Fruit fly (Drosophila melanogaster) whole organism, prepupa: ENCODE data around the gene CG8541.

ENCODE experiments used
- CG3032 ChIP-seq: fragments of 200-800 bp; optimal IDR thresholded peaks from 2 replicates; lab custom pipeline; 2019; ENCODE audit warnings: missing biosample characterization, mild to moderate bottlenecking, missing genetic modification characterization, moderate library complexity
- Eip78C ChIP-seq: fragments of 200-800 bp; sonication (Bioruptor generic); peaks from one replicate; lab custom pipeline; 2016; ENCODE audit warnings: missing biosample characterization, missing genetic modification characterization
- Ets96B ChIP-seq: fragments of 200-800 bp; optimal IDR thresholded peaks from 2 replicates; lab custom pipeline; 2019; ENCODE audit warnings: missing biosample characterization, mild to moderate bottlenecking, missing genetic modification characterization, moderate library complexity
- Lpt ChIP-seq: fragments of 200-800 bp; sonication (Bioruptor generic); optimal IDR thresholded peaks from 3 replicates; lab custom pipeline; 2016; ENCODE audit warnings: missing biosample characterization, missing genetic modification characterization
- Met ChIP-seq: fragments of 200-800 bp; sonication (Bioruptor generic); optimal IDR thresholded peaks from 3 replicates; lab custom pipeline; 2016; ENCODE audit warnings: missing biosample characterization, missing genetic modification characterization
- Sox102F ChIP-seq: fragments of 200-800 bp; sonication (Bioruptor generic); optimal IDR thresholded peaks from 2 replicates; lab custom pipeline; 2016; ENCODE audit warnings: missing biosample characterization, mild to moderate bottlenecking, missing genetic modification characterization
- achi ChIP-seq: fragments of 200-800 bp; sonication (Bioruptor generic); optimal IDR thresholded peaks from 3 replicates; lab custom pipeline; 2016; ENCODE audit warnings: missing biosample characterization, missing genetic modification characterization
- dsx ChIP-seq: fragments of 200-800 bp; optimal IDR thresholded peaks from 3 replicates; lab custom pipeline; 2019; ENCODE audit warnings: missing biosample characterization, mild to moderate bottlenecking, missing genetic modification characterization, moderate library complexity; ENCODE audit not compliant: poor library complexity, severe bottlenecking
- spab ChIP-seq: fragments of 200-800 bp; sonication (Bioruptor generic); optimal IDR thresholded peaks from 2 replicates; lab custom pipeline; 2017; ENCODE audit warnings: missing biosample characterization, mild to moderate bottlenecking, missing genetic modification characterization, missing genetic modification reagents

- TF ChIP-seq Lpt (GFP tag; lab: Kevin White, UChicago) (no peak), Sox102F (GFP tag; lab: Kevin White, UChicago) (no peak), achi (GFP tag; lab: Kevin White, UChicago) (peak; percentile 92), Ets96B (tag; lab: Kevin White, UChicago) (no peak), Eip78C (GFP tag; lab: Kevin White, UChicago) (peak; percentile 82), dsx (no peak), Met (GFP tag; lab: Kevin White, UChicago) (no peak), spab (GFP tag; lab: Kevin White, UChicago) (no peak), CG3032 (tag; lab: Kevin White, UChicago) (peak; percentile 25)
These were observed 39.3 kb downstream of the CG8541 start, which contains the start of gene CG7546 for dm6 chr3L:7510414-7511384.
